Fruit fly (Drosophila melanogaster) whole organism, prepupa: Measurements from ENCODE around the gene MTF-1.

Experiments
- CG8119 ChIP-seq: fragments of 200-800 bp; sonication (Bioruptor generic); IDR thresholded peaks from 3 replicates; pipeline ENCODE4 v1.3.6; 2022; ENCODE audit warnings: missing biosample characterization, missing genetic modification characterization
- Hr38 ChIP-seq: sonication (Bioruptor generic); optimal IDR thresholded peaks from 2 replicates; lab custom pipeline; 2016; ENCODE audit warnings: missing biosample characterization, missing genetic modification characterization
- Hr4 ChIP-seq: fragments of 200-800 bp; sonication (Bioruptor generic); optimal IDR thresholded peaks from 3 replicates; lab custom pipeline; 2016; ENCODE audit warnings: missing biosample characterization, missing genetic modification characterization
- achi ChIP-seq: fragments of 200-800 bp; sonication (Bioruptor generic); optimal IDR thresholded peaks from 3 replicates; lab custom pipeline; 2016; ENCODE audit warnings: missing biosample characterization, missing genetic modification characterization
- svp ChIP-seq: fragments of 200-800 bp; sonication (Bioruptor generic); peaks from one replicate; lab custom pipeline; 2016; ENCODE audit warnings: missing biosample characterization, missing genetic modification characterization
- topi ChIP-seq: fragments of 200-800 bp; sonication (Bioruptor generic); optimal IDR thresholded peaks from 3 replicates; lab custom pipeline; 2016; ENCODE audit warnings: missing biosample characterization, missing genetic modification characterization

DNA sequence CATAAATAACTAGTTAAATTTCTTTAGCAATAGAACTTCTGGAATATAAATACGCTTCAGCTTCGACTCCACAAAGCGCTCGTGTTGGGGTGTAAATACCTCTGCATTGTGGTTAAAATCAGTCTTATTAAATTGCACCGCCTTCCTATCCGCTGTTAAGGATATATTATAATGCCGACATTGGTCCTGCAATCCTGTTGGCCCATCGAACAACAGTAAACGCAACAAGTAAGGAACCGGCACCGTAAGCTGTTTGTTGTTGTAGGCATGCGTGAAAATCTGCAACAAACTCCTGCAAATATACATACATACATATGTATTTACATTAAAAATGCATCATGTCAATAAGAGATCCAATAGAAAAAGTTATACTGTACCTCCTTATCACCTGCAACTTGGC, 26.3 kb downstream of the MTF-1 start:
- TF ChIP-seq Hr38 (GFP tag; lab: Kevin White, UChicago) = no peak
- no peak for TF ChIP-seq achi (GFP tag; lab: Kevin White, UChicago)
- no peak for TF ChIP-seq CG8119 (GFP tag; lab: Robert Waterston, UW)
- TF ChIP-seq topi (GFP tag; lab: Kevin White, UChicago) = no peak
- TF ChIP-seq svp = no peak
- TF ChIP-seq Hr4 (GFP tag; lab: Kevin White, UChicago) = no peak
